Worm (Caenorhabditis elegans) whole organism, young adult: ENCODE data around the gene F53F4.11.

Experiments used
- D2030.7 ChIP-seq: fragments of 200-800 bp; sonication (Bioruptor generic); IDR thresholded peaks from 2 replicates; pipeline ENCODE4 v1.3.6; 2022; ENCODE audit warnings: missing genetic modification reagents, missing genetic modification characterization, missing compliant biosample characterization
- F33H1.4 ChIP-seq: fragments of 200-800 bp; sonication (Bioruptor generic); IDR thresholded peaks from 2 replicates; pipeline ENCODE4 v1.3.6; 2022; ENCODE audit warnings: missing genetic modification reagents, missing genetic modification characterization, missing compliant biosample characterization
- F37B4.10 ChIP-seq: fragments of 200-800 bp; sonication (Bioruptor generic); IDR thresholded peaks from 2 replicates; pipeline ENCODE4 v1.3.6; 2022; ENCODE audit warnings: missing genetic modification characterization, missing compliant biosample characterization
- F39B2.1 ChIP-seq: fragments of 200-800 bp; sonication (Bioruptor generic); IDR thresholded peaks from 2 replicates; pipeline ENCODE4 v1.3.6; 2022; ENCODE audit warnings: missing genetic modification reagents, missing genetic modification characterization, missing compliant biosample characterization
- F55B11.4 ChIP-seq: sonication (generic microtip); optimal IDR thresholded peaks from 2 replicates; lab custom pipeline; 2016; ENCODE audit warnings: missing compliant biosample characterization, missing genetic modification characterization, borderline replicate concordance; ENCODE audit not compliant: insufficient read depth
- F57C9.4 ChIP-seq: sonication (generic microtip); optimal IDR thresholded peaks from 2 replicates; lab custom pipeline; 2017; ENCODE audit warnings: mild to moderate bottlenecking, missing genetic modification characterization, missing compliant biosample characterization
- K11D2.4 ChIP-seq: fragments of 200-800 bp; sonication (Bioruptor generic); IDR thresholded peaks from 2 replicates; pipeline ENCODE4 v1.3.6; 2022; ENCODE audit warnings: missing genetic modification reagents, missing genetic modification characterization, missing compliant biosample characterization
- Y56A3A.18 ChIP-seq: fragments of 200-800 bp; sonication (Bioruptor generic); IDR thresholded peaks from 2 replicates; pipeline ENCODE4 v1.3.6; 2022; ENCODE audit warnings: missing genetic modification reagents, missing genetic modification characterization, missing compliant biosample characterization
- Y67H2A.10 ChIP-seq: fragments of 200-800 bp; sonication (Bioruptor generic); conservative IDR thresholded peaks from 2 replicates; pipeline ENCODE4 v1.3.6; 2022; ENCODE audit warnings: missing genetic modification reagents, missing genetic modification characterization, missing compliant biosample characterization
- Y79H2A.3 ChIP-seq: fragments of 200-800 bp; sonication (Bioruptor generic); conservative IDR thresholded peaks from 2 replicates; pipeline ENCODE4 v1.3.6; 2022; ENCODE audit warnings: missing genetic modification reagents, missing genetic modification characterization, missing compliant biosample characterization
- Y95B8A.8 ChIP-seq: fragments of 200-800 bp; sonication (Bioruptor generic); IDR thresholded peaks from 2 replicates; pipeline ENCODE4 v1.3.6; 2022; ENCODE audit warnings: missing genetic modification reagents, missing genetic modification characterization, missing compliant biosample characterization
- akir-1 ChIP-seq: fragments of 200-800 bp; sonication (Bioruptor generic); optimal IDR thresholded peaks from 2 replicates; lab custom pipeline; 2018; ENCODE audit warnings: mild to moderate bottlenecking, missing genetic modification characterization, moderate library complexity, missing compliant biosample characterization
- athp-1 ChIP-seq: sonication (generic microtip); optimal IDR thresholded peaks from 2 replicates; lab custom pipeline; 2017; ENCODE audit warnings: mild to moderate bottlenecking, missing genetic modification characterization, missing compliant biosample characterization
- attf-3 ChIP-seq: fragments of 200-800 bp; sonication (Bioruptor generic); conservative IDR thresholded peaks from 2 replicates; pipeline ENCODE4 v1.3.6; 2022; ENCODE audit warnings: missing genetic modification reagents, missing genetic modification characterization, missing compliant biosample characterization
- egl-18 ChIP-seq: fragments of 200-800 bp; sonication (Bioruptor generic); IDR thresholded peaks from 2 replicates; pipeline ENCODE4 v1.3.6; 2022; ENCODE audit warnings: missing genetic modification reagents, missing genetic modification characterization, missing compliant biosample characterization
- egl-44 ChIP-seq: fragments of 200-800 bp; sonication (Bioruptor generic); IDR thresholded peaks from 2 replicates; pipeline ENCODE4 v1.3.6; 2022; ENCODE audit warnings: missing genetic modification reagents, missing genetic modification characterization, missing compliant biosample characterization
- egrh-3 ChIP-seq: fragments of 200-800 bp; sonication (Bioruptor generic); IDR thresholded peaks from 2 replicates; pipeline ENCODE4 v1.3.6; 2022; ENCODE audit warnings: missing genetic modification reagents, missing genetic modification characterization, missing compliant biosample characterization
- ekl-4 ChIP-seq: fragments of 200-800 bp; sonication (Bioruptor generic); IDR thresholded peaks from 2 replicates; pipeline ENCODE4 v1.3.6; 2022; ENCODE audit warnings: missing genetic modification reagents, missing genetic modification characterization, missing compliant biosample characterization
- ets-4 ChIP-seq: fragments of 200-800 bp; sonication (Bioruptor generic); optimal IDR thresholded peaks from 2 replicates; lab custom pipeline; 2018; ENCODE audit warnings: mild to moderate bottlenecking, missing genetic modification characterization, missing compliant biosample characterization
- hlh-12 ChIP-seq: sonication (generic microtip); optimal IDR thresholded peaks from 2 replicates; lab custom pipeline; 2016; ENCODE audit warnings: missing genetic modification characterization, missing compliant biosample characterization
- hsf-1 ChIP-seq: fragments of 200-800 bp; sonication (Bioruptor generic); IDR thresholded peaks from 2 replicates; pipeline ENCODE4 v1.3.6; 2022; ENCODE audit warnings: missing genetic modification reagents, missing genetic modification characterization, missing compliant biosample characterization
- lag-1 ChIP-seq: fragments of 200-800 bp; sonication (Bioruptor generic); IDR thresholded peaks from 2 replicates; pipeline ENCODE4 v1.3.6; 2022; ENCODE audit warnings: missing genetic modification reagents, missing genetic modification characterization, missing compliant biosample characterization
- let-526 ChIP-seq: fragments of 200-800 bp; sonication (Bioruptor generic); IDR thresholded peaks from 2 replicates; pipeline ENCODE4 v1.3.6; 2022; ENCODE audit warnings: missing genetic modification reagents, missing genetic modification characterization, missing compliant biosample characterization
- lin-26 ChIP-seq: fragments of 200-800 bp; sonication (Bioruptor generic); IDR thresholded peaks from 2 replicates; pipeline ENCODE4 v1.3.6; 2022; ENCODE audit warnings: missing genetic modification reagents, missing genetic modification characterization, missing compliant biosample characterization
- lin-54 ChIP-seq: fragments of 200-800 bp; sonication (Bioruptor generic); optimal IDR thresholded peaks from 2 replicates; lab custom pipeline; 2018; ENCODE audit warnings: mild to moderate bottlenecking, missing genetic modification characterization, missing compliant biosample characterization
- madf-10 ChIP-seq: sonication (generic microtip); optimal IDR thresholded peaks from 2 replicates; lab custom pipeline; 2016; ENCODE audit warnings: mild to moderate bottlenecking, missing genetic modification characterization, missing compliant biosample characterization
- madf-3 ChIP-seq: fragments of 200-800 bp; sonication (Bioruptor generic); IDR thresholded peaks from 2 replicates; pipeline ENCODE4 v1.3.6; 2022; ENCODE audit warnings: missing genetic modification reagents, missing genetic modification characterization, missing compliant biosample characterization
- madf-6 ChIP-seq: fragments of 200-800 bp; sonication (Bioruptor generic); IDR thresholded peaks from 2 replicates; pipeline ENCODE4 v1.3.6; 2022; ENCODE audit warnings: missing genetic modification reagents, missing genetic modification characterization, missing compliant biosample characterization
- madf-8 ChIP-seq: fragments of 200-800 bp; sonication (Bioruptor generic); conservative IDR thresholded peaks from 2 replicates; pipeline ENCODE4 v1.3.6; 2022; ENCODE audit warnings: missing genetic modification reagents, missing genetic modification characterization, missing compliant biosample characterization
- mxl-1 ChIP-seq: sonication (generic microtip); optimal IDR thresholded peaks from 2 replicates; lab custom pipeline; 2016; ENCODE audit warnings: missing genetic modification characterization, missing compliant biosample characterization
- nfyb-1 ChIP-seq: fragments of 200-800 bp; sonication (Bioruptor generic); IDR thresholded peaks from 2 replicates; pipeline ENCODE4 v1.3.6; 2022; ENCODE audit warnings: missing genetic modification reagents, missing genetic modification characterization, missing compliant biosample characterization
- nhr-120 ChIP-seq: fragments of 200-800 bp; sonication (Bioruptor generic); IDR thresholded peaks from 2 replicates; pipeline ENCODE4 v1.3.6; 2022; ENCODE audit warnings: missing genetic modification characterization, missing compliant biosample characterization
- nhr-179 ChIP-seq: sonication (generic microtip); optimal IDR thresholded peaks from 2 replicates; lab custom pipeline; 2016; ENCODE audit warnings: mild to moderate bottlenecking, missing genetic modification characterization, missing compliant biosample characterization
- nhr-80 ChIP-seq: sonication (generic microtip); optimal IDR thresholded peaks from 2 replicates; lab custom pipeline; 2016; ENCODE audit warnings: missing genetic modification characterization, missing compliant biosample characterization
- nhr-90 ChIP-seq: sonication (generic microtip); optimal IDR thresholded peaks from 2 replicates; lab custom pipeline; 2016; ENCODE audit warnings: missing genotype, mild to moderate bottlenecking, missing genetic modification characterization, missing compliant biosample characterization
- rcor-1 ChIP-seq: fragments of 200-800 bp; sonication (Bioruptor generic); IDR thresholded peaks from 2 replicates; pipeline ENCODE4 v1.3.6; 2022; ENCODE audit warnings: missing genetic modification reagents, missing genetic modification characterization, missing compliant biosample characterization
- sea-2 ChIP-seq: fragments of 200-800 bp; sonication (Bioruptor generic); IDR thresholded peaks from 2 replicates; pipeline ENCODE4 v1.3.6; 2022; ENCODE audit warnings: missing genetic modification characterization, missing compliant biosample characterization
- snpc-1.1 ChIP-seq: sonication (generic microtip); optimal IDR thresholded peaks from 2 replicates; lab custom pipeline; 2017; ENCODE audit warnings: missing genetic modification characterization, mild to moderate bottlenecking, missing compliant biosample characterization, antibody characterized with exemption, moderate library complexity, missing genotype, missing genetic modification reagents; ENCODE audit not compliant: insufficient read depth
- snpc-4 ChIP-seq, 5 experiments: fragments of 150-350 bp in 1 of 5; sonication (generic microtip) in 4 of 5; optimal IDR thresholded peaks; 2 replicates each; lab custom pipeline; 2014 to 2018; ENCODE audit warnings: missing genetic modification characterization in 5 of 5, missing biosample characterization in 3 of 5, antibody characterized with exemption in 2 of 5, mild to moderate bottlenecking in 2 of 5, missing compliant biosample characterization in 2 of 5, missing genotype in 2 of 5, moderate library complexity in 2 of 5, missing genetic modification reagents in 1 of 5
- somi-1 ChIP-seq: fragments of 200-800 bp; sonication (Bioruptor generic); optimal IDR thresholded peaks from 2 replicates; lab custom pipeline; 2018; ENCODE audit warnings: mild to moderate bottlenecking, missing genetic modification characterization, missing compliant biosample characterization
- tbx-9 ChIP-seq: sonication (generic microtip); optimal IDR thresholded peaks from 2 replicates; lab custom pipeline; 2016; ENCODE audit warnings: borderline replicate concordance, missing genetic modification characterization, inconsistent platforms, missing compliant biosample characterization
- unc-62 ChIP-seq: fragments of 150-350 bp; optimal IDR thresholded peaks from 2 replicates; lab custom pipeline; 2014; ENCODE audit warnings: missing biosample characterization, missing genetic modification reagents, missing genetic modification characterization
- ztf-25 ChIP-seq: fragments of 200-800 bp; sonication (Bioruptor generic); IDR thresholded peaks from 2 replicates; pipeline ENCODE4 v1.3.6; 2022; ENCODE audit warnings: missing genetic modification reagents, missing genetic modification characterization, missing compliant biosample characterization
- ztf-28 ChIP-seq: fragments of 200-800 bp; sonication (Bioruptor generic); IDR thresholded peaks from 2 replicates; pipeline ENCODE4 v1.3.6; 2022; ENCODE audit warnings: missing genetic modification reagents, missing genetic modification characterization, missing compliant biosample characterization

Gene F53F4.11

DNA sequence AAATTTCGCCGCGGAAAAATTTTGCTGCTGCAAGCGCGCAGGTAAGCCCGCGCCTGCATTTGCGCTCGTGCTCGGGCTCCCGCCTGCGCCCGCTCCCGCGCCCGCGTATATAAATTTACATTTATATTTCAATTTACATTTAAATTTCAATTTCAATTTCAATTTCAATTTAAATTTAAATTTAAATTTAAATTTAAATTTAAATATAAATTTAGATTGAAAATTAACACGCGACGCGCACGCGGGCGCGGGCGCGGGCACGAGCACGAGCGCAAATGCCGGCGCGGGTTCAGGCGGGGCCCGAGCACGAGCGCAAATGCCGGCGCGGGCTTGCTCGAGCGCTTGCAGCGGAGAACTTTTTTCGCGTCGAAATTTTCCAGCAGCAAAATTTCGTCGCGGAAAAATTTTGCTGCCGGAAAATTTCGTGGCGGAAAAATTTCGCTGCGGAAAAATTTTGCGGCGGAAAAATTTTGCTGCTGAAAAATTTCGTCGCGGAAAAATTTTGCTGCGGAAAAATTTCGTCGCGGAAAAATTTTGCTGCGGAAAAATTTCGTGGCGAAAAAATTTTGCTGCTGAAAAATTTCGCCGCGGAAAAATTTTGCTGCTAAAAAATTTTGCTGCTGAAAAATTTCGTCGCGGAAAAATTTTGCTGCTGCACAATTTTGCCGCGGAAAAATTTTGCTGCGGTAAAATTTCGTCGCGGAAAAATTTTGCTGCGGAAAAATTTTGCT lies 21.7 kb upstream of the F53F4.11 start (continued):
- peak; percentile 81 for TF ChIP-seq madf-3
- no peak for TF ChIP-seq F55B11.4 (tag; lab: Kevin White, UChicago)
- TF ChIP-seq F39B2.1 (GFP tag; lab: Robert Waterston, UW), result no peak
- no peak for TF ChIP-seq madf-10 (tag; lab: Kevin White, UChicago)
- no peak for TF ChIP-seq rcor-1 (GFP tag; lab: Robert Waterston, UW)
- no peak; the same call in 1 of the 2 replicates for TF ChIP-seq let-526 (GFP tag; lab: Robert Waterston, UW)
- TF ChIP-seq attf-3 (GFP tag; lab: Robert Waterston, UW), result peak; percentile 27; the same call in 1 of the 2 replicates
- peak; percentile 68; the same call in 1 of the 2 replicates for TF ChIP-seq K11D2.4
- TF ChIP-seq Y67H2A.10 (GFP tag; lab: Robert Waterston, UW), result peak; percentile 5; the same call in 1 of the 2 replicates
- peak; percentile 3 for TF ChIP-seq lin-54 (GFP tag; lab: Kevin White, UChicago)
- TF ChIP-seq hsf-1, result peak; percentile 12; the same call in 1 of the 2 replicates
- no peak for TF ChIP-seq ekl-4
- TF ChIP-seq snpc-1.1, result no peak
- TF ChIP-seq lag-1 (GFP tag; lab: Robert Waterston, UW), result peak; percentile 20; the same call in 1 of the 2 replicates
- peak; percentile 30 for TF ChIP-seq D2030.7 (GFP tag; lab: Robert Waterston, UW)
- peak; percentile 5; the same call in 1 of the 2 replicates for TF ChIP-seq F33H1.4 (GFP tag; lab: Robert Waterston, UW)
- peak; percentile 87; the same call in 1 of the 2 replicates for TF ChIP-seq nhr-120
- TF ChIP-seq nhr-179 (tag; lab: Kevin White, UChicago), result no peak
- no peak for TF ChIP-seq somi-1 (GFP tag; lab: Kevin White, UChicago)
- peak; percentile 90 for TF ChIP-seq akir-1 (GFP tag; lab: Kevin White, UChicago)
- 0 out of 2 replicates have a peak, but pooled peaks have one; percentile 36 for TF ChIP-seq nfyb-1 (GFP tag; lab: Robert Waterston, UW)
- no peak for TF ChIP-seq Y56A3A.18 (GFP tag; lab: Robert Waterston, UW)
- TF ChIP-seq unc-62, result no peak
- 0 out of 2 replicates have a peak, but pooled peaks have one; percentile 15 for TF ChIP-seq egl-44
- peak; percentile 43 for TF ChIP-seq madf-8 (GFP tag; lab: Robert Waterston, UW)
- TF ChIP-seq sea-2, result 0 out of 2 replicates have a peak, but pooled peaks have one; percentile 81
- TF ChIP-seq Y95B8A.8 (GFP tag; lab: Robert Waterston, UW), result 0 out of 2 replicates have a peak, but pooled peaks have one; percentile 74
- no peak for TF ChIP-seq athp-1
- 0 out of 2 replicates have a peak, but pooled peaks have one; percentile 68 for TF ChIP-seq ztf-28 (GFP tag; lab: Robert Waterston, UW)
- 0 out of 2 replicates have a peak, but pooled peaks have one; percentile 9 for TF ChIP-seq Y79H2A.3

DNA sequence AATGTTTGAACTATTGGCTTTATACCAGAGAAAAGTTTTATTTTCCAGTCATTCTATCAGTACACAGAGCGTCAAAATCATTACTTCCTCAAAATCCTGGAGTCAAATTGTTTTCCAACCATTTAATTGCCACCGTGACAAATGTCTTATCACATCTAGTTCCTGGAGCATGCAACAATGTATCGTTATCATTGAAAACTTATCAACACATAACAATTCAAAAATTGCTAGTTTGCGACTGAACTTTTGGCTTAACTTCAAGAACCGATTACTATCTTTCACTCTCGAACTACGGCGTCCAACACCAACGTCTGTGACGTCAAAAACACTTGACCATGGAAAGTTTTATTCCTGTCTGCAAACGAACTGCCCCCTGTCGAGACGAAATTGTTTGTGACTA lies 13.7 kb upstream of the F53F4.11 start:
- TF ChIP-seq madf-6 (GFP tag; lab: Robert Waterston, UW), result no peak
- no peak for TF ChIP-seq hlh-12 (tag; lab: Kevin White, UChicago)
- TF ChIP-seq snpc-4 (GFP tag; optimal IDR thresholded peaks at IDR 0.05; lab: Kevin White, UChicago), result no peak
- no peak for TF ChIP-seq snpc-4 (tag; optimal IDR thresholded peaks at IDR 0.05; lab: Kevin White, UChicago)
- TF ChIP-seq egrh-3, result no peak
- TF ChIP-seq nhr-80 (tag; lab: Kevin White, UChicago), result peak; percentile 68
- TF ChIP-seq lin-26 (GFP tag; lab: Robert Waterston, UW), result no peak
- TF ChIP-seq F37B4.10 (GFP tag; lab: Robert Waterston, UW), result no peak
- TF ChIP-seq mxl-1 (tag; lab: Kevin White, UChicago), result no peak
- TF ChIP-seq Y67H2A.10 (GFP tag; lab: Robert Waterston, UW), result no peak
- no peak for TF ChIP-seq ztf-25 (GFP tag; lab: Robert Waterston, UW)
- no peak for TF ChIP-seq F57C9.4 (tag; lab: Kevin White, UChicago)
- TF ChIP-seq egl-18 (GFP tag; lab: Robert Waterston, UW), result no peak
- TF ChIP-seq tbx-9 (tag; lab: Kevin White, UChicago), result no peak
- TF ChIP-seq nhr-90, result no peak
- peak; percentile 21 for TF ChIP-seq ets-4 (GFP tag; lab: Kevin White, UChicago)
